Fruit fly (Drosophila melanogaster) whole organism, adult: ENCODE measurements around the gene SPE.

Experiments
- Crg-1 ChIP-seq: fragments of 200-800 bp; sonication (Bioruptor generic); optimal IDR thresholded peaks from 2 replicates; lab custom pipeline; 2016; ENCODE audit warnings: missing biosample characterization, missing genetic modification characterization
- Mnt ChIP-seq: fragments of 200-800 bp; sonication (Bioruptor generic); optimal IDR thresholded peaks from 2 replicates; lab custom pipeline; 2016; ENCODE audit warnings: missing biosample characterization, mild to moderate bottlenecking, missing genetic modification characterization
- bab1 ChIP-seq: fragments of 200-800 bp; sonication (Bioruptor generic); optimal IDR thresholded peaks from 3 replicates; lab custom pipeline; 2019; ENCODE audit warnings: missing biosample characterization, mild to moderate bottlenecking, missing genetic modification characterization, moderate library complexity
- pad ChIP-seq: fragments of 200-800 bp; sonication (Bioruptor generic); optimal IDR thresholded peaks from 3 replicates; lab custom pipeline; 2017; ENCODE audit warnings: missing biosample characterization, missing genetic modification characterization, mild to moderate bottlenecking, moderate library complexity, missing genetic modification reagents

DNA sequence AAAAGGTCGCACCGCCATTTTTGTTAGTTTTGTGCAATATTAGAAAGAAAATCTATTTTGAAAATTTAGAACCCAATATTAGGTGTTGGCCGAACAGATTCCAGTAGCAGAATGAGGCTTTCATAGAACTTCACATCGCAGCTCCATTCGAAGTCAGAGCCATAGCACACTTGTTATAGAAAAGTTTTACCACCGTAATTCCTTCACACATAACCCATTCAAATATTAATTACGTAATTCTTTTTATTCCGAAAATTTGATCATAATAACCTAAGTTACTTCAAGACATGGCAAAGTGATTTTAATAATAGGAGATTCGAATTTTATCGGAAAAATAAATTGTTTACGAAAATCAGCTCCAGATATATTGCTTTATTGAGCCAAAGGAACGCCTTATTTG, 10.1 kb downstream of the SPE start, which contains the start of gene CG10252:
- TF ChIP-seq Mnt (GFP tag; lab: Kevin White, UChicago): no peak
- no peak for TF ChIP-seq pad (GFP tag; lab: Kevin White, UChicago)
- TF ChIP-seq Crg-1 (GFP tag; lab: Kevin White, UChicago): no peak
- TF ChIP-seq bab1 (GFP tag; lab: Kevin White, UChicago): no peak
